Worm (Caenorhabditis elegans) whole organism, midembryonic: ENCODE results near the gene ubc-26.

Experiments used
- T22C8.4 ChIP-seq: fragments of 200-800 bp; sonication (Bioruptor generic); IDR thresholded peaks from 2 replicates; pipeline ENCODE4 v1.3.6; 2022; ENCODE audit warnings: missing genetic modification characterization, missing compliant biosample characterization
- med-1 ChIP-seq: sonication (generic microtip); optimal IDR thresholded peaks from 2 replicates; lab custom pipeline; 2017; ENCODE audit warnings: missing genetic modification characterization, mild to moderate bottlenecking, missing compliant biosample characterization, antibody characterized with exemption, missing genetic modification reagents; ENCODE audit not compliant: insufficient read depth
- ref-1 ChIP-seq: fragments of 200-800 bp; sonication (Bioruptor generic); conservative IDR thresholded peaks from 2 replicates; pipeline ENCODE4 v1.3.6; 2022; ENCODE audit warnings: missing genetic modification reagents, missing genetic modification characterization, missing compliant biosample characterization
- tab-1 ChIP-seq: fragments of 200-800 bp; sonication (Bioruptor generic); IDR thresholded peaks from 2 replicates; pipeline ENCODE4 v1.3.6; 2022; ENCODE audit warnings: missing genetic modification characterization, missing compliant biosample characterization

DNA sequence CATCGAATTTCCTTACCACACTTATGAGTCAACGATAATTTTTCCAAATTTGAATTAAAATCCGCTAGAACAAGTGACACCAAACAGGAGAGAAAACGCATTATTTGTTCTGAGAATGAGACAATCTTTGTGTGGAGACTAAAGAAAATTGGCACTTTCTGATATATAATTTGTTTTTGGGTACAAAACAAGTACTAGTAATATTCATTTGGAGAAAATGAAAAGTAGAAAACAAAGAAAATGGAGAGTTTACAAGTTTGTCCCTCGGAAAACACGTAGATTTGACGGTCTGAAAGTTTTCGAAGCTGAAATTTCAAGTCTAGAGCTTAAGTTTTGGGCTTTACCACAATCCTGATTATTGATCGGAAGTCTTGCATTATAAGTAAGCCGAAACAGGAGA, 40.6 kb upstream of the ubc-26 start, which contains the start of gene irld-66:
- TF ChIP-seq T22C8.4 (GFP tag; lab: Robert Waterston, UW): no peak
- no peak for TF ChIP-seq tab-1 (GFP tag; lab: Robert Waterston, UW)
- TF ChIP-seq med-1 (GFP tag; lab: Kevin White, UChicago): no peak
- TF ChIP-seq ref-1 (GFP tag; lab: Robert Waterston, UW): no peak
